Worm (Caenorhabditis elegans) whole organism, midembryonic: ENCODE data around the gene F56C9.10.

ENCODE experiments used
- T22C8.4 ChIP-seq: fragments of 200-800 bp; sonication (Bioruptor generic); IDR thresholded peaks from 2 replicates; pipeline ENCODE4 v1.3.6; 2022; ENCODE audit warnings: missing genetic modification characterization, missing compliant biosample characterization
- cog-1 ChIP-seq: sonication (generic microtip); optimal IDR thresholded peaks from 2 replicates; lab custom pipeline; 2016; ENCODE audit warnings: missing genetic modification characterization, missing compliant biosample characterization
- flt-1 ChIP-seq: fragments of 200-800 bp; sonication (Bioruptor generic); IDR thresholded peaks from 2 replicates; pipeline ENCODE4 v1.3.6; 2022; ENCODE audit warnings: missing genetic modification characterization, missing compliant biosample characterization
- klf-2 ChIP-seq: fragments of 200-800 bp; sonication (Bioruptor generic); conservative IDR thresholded peaks from 2 replicates; pipeline ENCODE4 v1.3.6; 2022; ENCODE audit warnings: missing genetic modification reagents, missing genetic modification characterization, missing compliant biosample characterization
- med-1 ChIP-seq: sonication (generic microtip); optimal IDR thresholded peaks from 2 replicates; lab custom pipeline; 2017; ENCODE audit warnings: missing genetic modification characterization, mild to moderate bottlenecking, missing compliant biosample characterization, antibody characterized with exemption, missing genetic modification reagents; ENCODE audit not compliant: insufficient read depth
- ref-1 ChIP-seq: fragments of 200-800 bp; sonication (Bioruptor generic); conservative IDR thresholded peaks from 2 replicates; pipeline ENCODE4 v1.3.6; 2022; ENCODE audit warnings: missing genetic modification reagents, missing genetic modification characterization, missing compliant biosample characterization
- tab-1 ChIP-seq: fragments of 200-800 bp; sonication (Bioruptor generic); IDR thresholded peaks from 2 replicates; pipeline ENCODE4 v1.3.6; 2022; ENCODE audit warnings: missing genetic modification characterization, missing compliant biosample characterization
- ztf-29 ChIP-seq: fragments of 200-800 bp; sonication (Bioruptor generic); IDR thresholded peaks from 2 replicates; pipeline ENCODE4 v1.3.6; 2022; ENCODE audit warnings: missing genetic modification reagents, missing genetic modification characterization, missing compliant biosample characterization

DNA sequence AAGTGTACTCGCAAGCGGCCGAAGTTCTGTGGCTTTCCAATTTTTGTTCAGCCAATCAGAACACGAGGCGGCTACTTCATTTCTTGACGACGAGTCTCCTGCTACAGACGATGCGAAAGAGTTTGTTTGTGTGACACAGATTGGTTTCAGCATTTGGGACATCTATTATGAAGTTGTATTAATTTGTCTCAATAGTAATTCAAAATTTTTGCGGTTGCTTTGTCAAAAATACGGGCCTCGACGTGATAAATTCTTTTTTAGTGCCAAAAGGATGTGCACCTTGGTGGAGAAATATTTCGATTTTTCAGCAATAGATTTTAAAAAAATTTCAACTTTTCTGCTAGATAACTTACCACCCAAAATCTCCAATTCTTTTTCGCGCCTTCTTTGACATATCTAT is 35.5 kb upstream of the F56C9.10 start:
- TF ChIP-seq med-1 (GFP tag; lab: Kevin White, UChicago): no peak
- TF ChIP-seq cog-1 (tag; lab: Kevin White, UChicago): no peak
- no peak for TF ChIP-seq flt-1 (GFP tag; lab: Robert Waterston, UW)
- no peak for TF ChIP-seq tab-1 (GFP tag; lab: Robert Waterston, UW)
- no peak for TF ChIP-seq klf-2
- no peak for TF ChIP-seq T22C8.4 (GFP tag; lab: Robert Waterston, UW)
- TF ChIP-seq ref-1 (GFP tag; lab: Robert Waterston, UW): no peak
- no peak for TF ChIP-seq ztf-29 (GFP tag; lab: Robert Waterston, UW)
